Worm (Caenorhabditis elegans) whole organism, young adult: ENCODE results near the gene AH6.3.

Source experiments
- B0019.2 ChIP-seq: fragments of 200-800 bp; sonication (Bioruptor generic); conservative IDR thresholded peaks from 2 replicates; pipeline ENCODE4 v1.3.6; 2022; ENCODE audit warnings: missing genetic modification reagents, missing genetic modification characterization, missing compliant biosample characterization
- B0261.1 ChIP-seq: sonication (generic microtip); optimal IDR thresholded peaks from 2 replicates; lab custom pipeline; 2016; ENCODE audit warnings: mild to moderate bottlenecking, missing genetic modification characterization, moderate library complexity, missing compliant biosample characterization
- F37B4.10 ChIP-seq: fragments of 200-800 bp; sonication (Bioruptor generic); IDR thresholded peaks from 2 replicates; pipeline ENCODE4 v1.3.6; 2022; ENCODE audit warnings: missing genetic modification characterization, missing compliant biosample characterization
- F49E8.2 ChIP-seq: sonication (generic microtip); optimal IDR thresholded peaks from 3 replicates; lab custom pipeline; 2017; ENCODE audit warnings: missing genetic modification characterization, mild to moderate bottlenecking, missing compliant biosample characterization, antibody characterized with exemption, moderate library complexity; ENCODE audit not compliant: insufficient read depth
- F57C9.4 ChIP-seq: sonication (generic microtip); optimal IDR thresholded peaks from 2 replicates; lab custom pipeline; 2017; ENCODE audit warnings: mild to moderate bottlenecking, missing genetic modification characterization, missing compliant biosample characterization
- T07F8.4 ChIP-seq: sonication (generic microtip); optimal IDR thresholded peaks from 2 replicates; lab custom pipeline; 2016; ENCODE audit warnings: mild to moderate bottlenecking, missing genetic modification characterization, moderate library complexity, missing compliant biosample characterization
- Y67H2A.10 ChIP-seq: fragments of 200-800 bp; sonication (Bioruptor generic); conservative IDR thresholded peaks from 2 replicates; pipeline ENCODE4 v1.3.6; 2022; ENCODE audit warnings: missing genetic modification reagents, missing genetic modification characterization, missing compliant biosample characterization
- ZK185.1 ChIP-seq: sonication (generic microtip); optimal IDR thresholded peaks from 2 replicates; lab custom pipeline; 2016; ENCODE audit warnings: mild to moderate bottlenecking, missing genetic modification characterization, missing compliant biosample characterization; ENCODE audit not compliant: poor library complexity, severe bottlenecking
- ama-1 ChIP-seq, 3 experiments: fragments of 150-350 bp in 1 of 3; sonication (generic microtip) in 2 of 3; optimal IDR thresholded peaks; 2 replicates each; lab custom pipeline; 2014 to 2018; ENCODE audit warnings: missing biosample characterization in 2 of 3, missing genetic modification characterization in 2 of 3, missing genetic modification reagents in 2 of 3
- rcor-1 ChIP-seq: fragments of 200-800 bp; sonication (Bioruptor generic); IDR thresholded peaks from 2 replicates; pipeline ENCODE4 v1.3.6; 2022; ENCODE audit warnings: missing genetic modification reagents, missing genetic modification characterization, missing compliant biosample characterization
- ztf-25 ChIP-seq: fragments of 200-800 bp; sonication (Bioruptor generic); IDR thresholded peaks from 2 replicates; pipeline ENCODE4 v1.3.6; 2022; ENCODE audit warnings: missing genetic modification reagents, missing genetic modification characterization, missing compliant biosample characterization

DNA sequence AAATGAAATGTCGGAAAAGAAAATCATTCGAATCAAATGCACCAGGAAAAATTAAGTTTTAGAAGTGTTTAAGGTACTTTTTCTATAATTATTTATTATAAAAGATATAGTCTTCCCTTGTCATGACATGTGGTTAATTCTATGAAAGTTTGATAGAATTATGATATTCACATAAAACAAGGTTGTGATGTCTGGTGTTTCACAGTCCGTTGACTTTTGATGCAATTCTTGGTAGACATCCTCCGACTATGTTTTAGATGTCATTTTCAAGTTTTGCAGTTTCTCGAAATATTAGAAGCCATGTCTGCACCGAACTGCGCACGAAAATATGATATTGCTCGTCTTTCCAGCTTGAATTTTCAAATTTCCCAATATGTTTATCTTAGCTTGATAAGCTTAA, 25.5 kb downstream of the AH6.3 start, which contains the start of gene sra-7:
- TF ChIP-seq ZK185.1 (tag; lab: Kevin White, UChicago) (no peak), Y67H2A.10 (GFP tag; lab: Robert Waterston, UW) (no peak), F37B4.10 (GFP tag; lab: Robert Waterston, UW) (no peak), F57C9.4 (tag; lab: Kevin White, UChicago) (no peak), T07F8.4 (no peak), B0261.1 (tag; lab: Kevin White, UChicago) (no peak), ama-1 (optimal IDR thresholded peaks at IDR 0.05; lab: Kevin White, UChicago) (no peak), ama-1 (GFP tag; optimal IDR thresholded peaks at IDR 0.05; lab: Kevin White, UChicago) (no peak), B0019.2 (GFP tag; lab: Robert Waterston, UW) (no peak), ztf-25 (no peak), rcor-1 (GFP tag; lab: Robert Waterston, UW) (no peak), F49E8.2 (tag; lab: Kevin White, UChicago) (no peak)
